Fruit fly (Drosophila melanogaster) whole organism, prepupa: ENCODE measurements around the gene CG18666.
A peak's percentile ranks its signal among the peaks of the same experiment; 100 is the strongest.

ENCODE experiments used
- CG11294 ChIP-seq: fragments of 200-800 bp; sonication (Bioruptor generic); IDR thresholded peaks from 2 replicates; pipeline ENCODE4 v1.3.6; 2022; ENCODE audit warnings: missing biosample characterization, missing genetic modification characterization
- CG11762 ChIP-seq: fragments of 200-800 bp; sonication (Bioruptor generic); optimal IDR thresholded peaks from 3 replicates; lab custom pipeline; 2016; ENCODE audit warnings: missing biosample characterization, missing genetic modification characterization; ENCODE audit not compliant: insufficient read depth
- CG11902 ChIP-seq: fragments of 200-800 bp; sonication (Bioruptor generic); optimal IDR thresholded peaks from 3 replicates; lab custom pipeline; 2016; ENCODE audit warnings: missing biosample characterization, missing genetic modification characterization
- CG15336 ChIP-seq: fragments of 200-800 bp; sonication (Bioruptor generic); IDR thresholded peaks from 2 replicates; pipeline ENCODE4 v1.3.6; 2022; ENCODE audit warnings: missing biosample characterization, missing genetic modification characterization
- CG1621 ChIP-seq: fragments of 200-800 bp; sonication (Bioruptor generic); optimal IDR thresholded peaks from 3 replicates; lab custom pipeline; 2018; ENCODE audit warnings: missing biosample characterization, mild to moderate bottlenecking, missing genetic modification characterization
- CG16779 ChIP-seq: fragments of 200-800 bp; sonication (Bioruptor generic); optimal IDR thresholded peaks from 3 replicates; lab custom pipeline; 2017; ENCODE audit warnings: missing biosample characterization, mild to moderate bottlenecking, missing genetic modification characterization
- CG31627 ChIP-seq: fragments of 200-800 bp; sonication (Bioruptor generic); optimal IDR thresholded peaks from 3 replicates; lab custom pipeline; 2016; ENCODE audit warnings: missing biosample characterization, missing genetic modification characterization
- CG32006 ChIP-seq: fragments of 200-800 bp; sonication (Bioruptor generic); optimal IDR thresholded peaks from 3 replicates; lab custom pipeline; 2017; ENCODE audit warnings: missing biosample characterization, mild to moderate bottlenecking, missing genetic modification characterization
- CG34406 ChIP-seq: fragments of 200-800 bp; sonication (Bioruptor generic); optimal IDR thresholded peaks from 3 replicates; lab custom pipeline; 2016; ENCODE audit warnings: missing biosample characterization, missing genetic modification characterization
- CG3919 ChIP-seq: fragments of 200-800 bp; sonication (Bioruptor generic); optimal IDR thresholded peaks from 3 replicates; lab custom pipeline; 2016; ENCODE audit warnings: missing biosample characterization, missing genetic modification characterization
- CG4318 ChIP-seq: fragments of 200-800 bp; sonication (Bioruptor generic); optimal IDR thresholded peaks from 3 replicates; lab custom pipeline; 2017; ENCODE audit warnings: missing biosample characterization, mild to moderate bottlenecking, missing genetic modification characterization
- CG6163 ChIP-seq: fragments of 200-800 bp; sonication (Bioruptor generic); IDR thresholded peaks from 3 replicates; pipeline ENCODE4 v1.3.6; 2022; ENCODE audit warnings: missing biosample characterization, missing genetic modification characterization
- CG6792 ChIP-seq: fragments of 200-800 bp; sonication (Bioruptor generic); optimal IDR thresholded peaks from 3 replicates; lab custom pipeline; 2016; ENCODE audit warnings: missing biosample characterization, missing genetic modification characterization
- CG6808 ChIP-seq: fragments of 200-800 bp; sonication (Bioruptor generic); optimal IDR thresholded peaks from 3 replicates; lab custom pipeline; 2017; ENCODE audit warnings: missing biosample characterization, missing genetic modification characterization, mild to moderate bottlenecking, moderate library complexity, missing genetic modification reagents
- CG6854 ChIP-seq: fragments of 200-800 bp; sonication (Bioruptor generic); optimal IDR thresholded peaks from 2 replicates; lab custom pipeline; 2017; ENCODE audit warnings: missing biosample characterization, mild to moderate bottlenecking, missing genetic modification characterization
- CG7368 ChIP-seq: fragments of 200-800 bp; sonication (Bioruptor generic); optimal IDR thresholded peaks from 3 replicates; lab custom pipeline; 2016; ENCODE audit warnings: missing biosample characterization, missing genetic modification characterization
- CG8119 ChIP-seq: fragments of 200-800 bp; sonication (Bioruptor generic); IDR thresholded peaks from 3 replicates; pipeline ENCODE4 v1.3.6; 2022; ENCODE audit warnings: missing biosample characterization, missing genetic modification characterization
- CG8632 ChIP-seq: fragments of 200-800 bp; sonication (Bioruptor generic); optimal IDR thresholded peaks from 3 replicates; lab custom pipeline; 2016; ENCODE audit warnings: missing biosample characterization, missing genetic modification characterization
- CG9139 ChIP-seq: fragments of 200-800 bp; sonication (Bioruptor generic); optimal IDR thresholded peaks from 3 replicates; lab custom pipeline; 2017; ENCODE audit warnings: missing biosample characterization, mild to moderate bottlenecking, missing genetic modification characterization
- Eip75B ChIP-seq: fragments of 200-800 bp; sonication (Bioruptor generic); optimal IDR thresholded peaks from 3 replicates; lab custom pipeline; 2016; ENCODE audit warnings: missing biosample characterization, missing genetic modification characterization
- Eip78C ChIP-seq: fragments of 200-800 bp; sonication (Bioruptor generic); peaks from one replicate; lab custom pipeline; 2016; ENCODE audit warnings: missing biosample characterization, missing genetic modification characterization
- Eip93F ChIP-seq: fragments of 200-800 bp; sonication (Bioruptor generic); optimal IDR thresholded peaks from 2 replicates; lab custom pipeline; 2016; ENCODE audit warnings: missing biosample characterization, mild to moderate bottlenecking, missing genetic modification characterization
- Ets21C ChIP-seq: fragments of 200-800 bp; sonication (Bioruptor generic); optimal IDR thresholded peaks from 3 replicates; lab custom pipeline; 2016; ENCODE audit warnings: missing biosample characterization, missing genetic modification characterization
- Ets96B ChIP-seq: fragments of 200-800 bp; optimal IDR thresholded peaks from 2 replicates; lab custom pipeline; 2019; ENCODE audit warnings: missing biosample characterization, mild to moderate bottlenecking, missing genetic modification characterization, moderate library complexity
- Gug ChIP-seq: fragments of 200-800 bp; sonication (Bioruptor generic); IDR thresholded peaks from 2 replicates; pipeline ENCODE4 v1.3.6; 2022; ENCODE audit warnings: missing biosample characterization, missing genetic modification characterization
- Hr38 ChIP-seq: sonication (Bioruptor generic); optimal IDR thresholded peaks from 2 replicates; lab custom pipeline; 2016; ENCODE audit warnings: missing biosample characterization, missing genetic modification characterization
- Hr39 ChIP-seq: fragments of 200-800 bp; sonication (Bioruptor generic); optimal IDR thresholded peaks from 2 replicates; lab custom pipeline; 2016; ENCODE audit warnings: missing biosample characterization, missing genetic modification characterization
- Hr4 ChIP-seq: fragments of 200-800 bp; sonication (Bioruptor generic); optimal IDR thresholded peaks from 3 replicates; lab custom pipeline; 2016; ENCODE audit warnings: missing biosample characterization, missing genetic modification characterization
- Met ChIP-seq: fragments of 200-800 bp; sonication (Bioruptor generic); optimal IDR thresholded peaks from 3 replicates; lab custom pipeline; 2016; ENCODE audit warnings: missing biosample characterization, missing genetic modification characterization
- OdsH ChIP-seq: fragments of 200-800 bp; sonication (Bioruptor generic); optimal IDR thresholded peaks from 3 replicates; lab custom pipeline; 2016; ENCODE audit warnings: missing biosample characterization, missing genetic modification characterization
- Smox ChIP-seq: fragments of 200-800 bp; sonication (Bioruptor generic); optimal IDR thresholded peaks from 3 replicates; lab custom pipeline; 2016; ENCODE audit warnings: missing biosample characterization, missing genetic modification characterization
- Sox14 ChIP-seq: fragments of 200-800 bp; sonication (Bioruptor generic); optimal IDR thresholded peaks from 3 replicates; lab custom pipeline; 2016; ENCODE audit warnings: missing biosample characterization, missing genetic modification characterization
- achi ChIP-seq: fragments of 200-800 bp; sonication (Bioruptor generic); optimal IDR thresholded peaks from 3 replicates; lab custom pipeline; 2016; ENCODE audit warnings: missing biosample characterization, missing genetic modification characterization
- acj6 ChIP-seq: fragments of 200-800 bp; sonication (Bioruptor generic); optimal IDR thresholded peaks from 3 replicates; lab custom pipeline; 2016; ENCODE audit warnings: missing biosample characterization, missing genetic modification characterization
- dac ChIP-seq: fragments of 200-800 bp; sonication (Bioruptor generic); optimal IDR thresholded peaks from 2 replicates; lab custom pipeline; 2017; ENCODE audit warnings: missing biosample characterization, mild to moderate bottlenecking, missing genetic modification characterization
- dsx ChIP-seq: fragments of 200-800 bp; optimal IDR thresholded peaks from 3 replicates; lab custom pipeline; 2019; ENCODE audit warnings: missing biosample characterization, mild to moderate bottlenecking, missing genetic modification characterization, moderate library complexity; ENCODE audit not compliant: poor library complexity, severe bottlenecking
- eg ChIP-seq: fragments of 200-800 bp; sonication (Bioruptor generic); IDR thresholded peaks from 3 replicates; pipeline ENCODE4 v1.3.6; 2022; ENCODE audit warnings: missing biosample characterization, missing genetic modification characterization
- esn ChIP-seq: fragments of 200-800 bp; sonication (Bioruptor generic); optimal IDR thresholded peaks from 2 replicates; lab custom pipeline; 2016; ENCODE audit warnings: missing biosample characterization, mild to moderate bottlenecking, missing genetic modification characterization, moderate library complexity
- fd59A ChIP-seq: fragments of 200-800 bp; sonication (Bioruptor generic); optimal IDR thresholded peaks from 2 replicates; lab custom pipeline; 2017; ENCODE audit warnings: missing biosample characterization, mild to moderate bottlenecking, missing genetic modification characterization, missing genetic modification reagents
- fkh ChIP-seq: fragments of 200-800 bp; sonication (Bioruptor generic); optimal IDR thresholded peaks from 3 replicates; lab custom pipeline; 2017; ENCODE audit warnings: missing biosample characterization, mild to moderate bottlenecking, missing genetic modification characterization, moderate library complexity
- lz ChIP-seq: fragments of 200-800 bp; sonication (Bioruptor generic); optimal IDR thresholded peaks from 3 replicates; lab custom pipeline; 2016; ENCODE audit warnings: missing biosample characterization, missing genetic modification characterization
- pdm3 ChIP-seq: fragments of 200-800 bp; sonication (Bioruptor generic); optimal IDR thresholded peaks from 3 replicates; lab custom pipeline; 2016; ENCODE audit warnings: missing biosample characterization, missing genetic modification characterization
- salr ChIP-seq, 2 experiments: fragments of 200-800 bp; sonication (Bioruptor generic); optimal IDR thresholded peaks; 3 replicates each; lab custom pipeline; 2016 to 2018; ENCODE audit warnings: missing biosample characterization in 2 of 2, missing genetic modification characterization in 2 of 2, mild to moderate bottlenecking in 1 of 2
- ss ChIP-seq, 2 experiments: fragments of 200-800 bp; sonication (Bioruptor generic); optimal IDR thresholded peaks; 2 replicates in 1 of 2; 3 replicates in 1 of 2; lab custom pipeline; 2017 to 2018; ENCODE audit warnings: mild to moderate bottlenecking in 2 of 2, missing biosample characterization in 2 of 2, missing genetic modification characterization in 2 of 2, moderate library complexity in 1 of 2
- svp ChIP-seq: fragments of 200-800 bp; sonication (Bioruptor generic); peaks from one replicate; lab custom pipeline; 2016; ENCODE audit warnings: missing biosample characterization, missing genetic modification characterization
- topi ChIP-seq: fragments of 200-800 bp; sonication (Bioruptor generic); optimal IDR thresholded peaks from 3 replicates; lab custom pipeline; 2016; ENCODE audit warnings: missing biosample characterization, missing genetic modification characterization

Gene CG18666

dm6 chr2L:11051644-11052492, 17.3 kb downstream of the CG18666 start (continued):
- TF ChIP-seq Sox14 (GFP tag; lab: Kevin White, UChicago), result peak; percentile 22
- peak; percentile 22 for TF ChIP-seq Smox (GFP tag; lab: Kevin White, UChicago)
- no peak for TF ChIP-seq salr (GFP tag; optimal IDR thresholded peaks at IDR 0.05; lab: Kevin White, UChicago)
- peak; percentile 43 for TF ChIP-seq CG34406
- TF ChIP-seq ss (GFP tag; optimal IDR thresholded peaks at IDR 0.05; lab: Kevin White, UChicago), result peak in 1 of 2 experiments; percentile 96
- TF ChIP-seq dsx, result peak; percentile 26
- no peak for TF ChIP-seq Eip93F (GFP tag; lab: Kevin White, UChicago)
- TF ChIP-seq CG7368 (GFP tag; lab: Kevin White, UChicago), result no peak
- no peak for TF ChIP-seq CG15336
- TF ChIP-seq acj6 (GFP tag; lab: Kevin White, UChicago), result peak; percentile 31
- TF ChIP-seq CG6163 (GFP tag; lab: Robert Waterston, UW), result peak; percentile 16; the same call in 1 of the 3 replicates
- peak; percentile 37 for TF ChIP-seq OdsH
- TF ChIP-seq Eip75B (GFP tag; lab: Kevin White, UChicago), result peak; percentile 45
- TF ChIP-seq Gug (GFP tag; lab: Robert Waterston, UW), result no peak
- peak; percentile 40 for TF ChIP-seq CG1621 (tag; lab: Kevin White, UChicago)
- peak; percentile 37 for TF ChIP-seq CG3919 (GFP tag; lab: Kevin White, UChicago)
- peak; percentile 30 for TF ChIP-seq pdm3 (GFP tag; lab: Kevin White, UChicago)
- TF ChIP-seq CG11294 (GFP tag; lab: Robert Waterston, UW), result no peak
- TF ChIP-seq Hr4, result no peak
- no peak for TF ChIP-seq CG11902 (GFP tag; lab: Kevin White, UChicago)
- TF ChIP-seq CG4318 (GFP tag; lab: Kevin White, UChicago), result no peak
- no peak for TF ChIP-seq topi (GFP tag; lab: Kevin White, UChicago)
- TF ChIP-seq esn (GFP tag; lab: Kevin White, UChicago), result peak; percentile 31
- TF ChIP-seq Hr38, result no peak
- TF ChIP-seq achi, result no peak
- TF ChIP-seq CG6792 (GFP tag; lab: Kevin White, UChicago), result peak; percentile 23
- peak; percentile 32 for TF ChIP-seq Hr39 (GFP tag; lab: Kevin White, UChicago)
- TF ChIP-seq Ets21C, result no peak
- 0 out of 3 replicates have a peak, but pooled peaks have one; percentile 25 for TF ChIP-seq eg (GFP tag; lab: Robert Waterston, UW)
- TF ChIP-seq Eip78C (GFP tag; lab: Kevin White, UChicago), result peak; percentile 91
- peak; percentile 15 for TF ChIP-seq lz (GFP tag; lab: Kevin White, UChicago)
- TF ChIP-seq Met (GFP tag; lab: Kevin White, UChicago), result peak; percentile 54
- peak; percentile 23 for TF ChIP-seq CG31627

- peak; percentile 46 for TF ChIP-seq CG11902 (GFP tag; lab: Kevin White, UChicago)
- TF ChIP-seq dac (GFP tag; lab: Kevin White, UChicago), result no peak
- peak; percentile 38 for TF ChIP-seq CG32006 (GFP tag; lab: Kevin White, UChicago)
- peak; percentile 80 for TF ChIP-seq dsx
- TF ChIP-seq lz (GFP tag; lab: Kevin White, UChicago), result peak; percentile 15
- peak; percentile 62 for TF ChIP-seq CG9139 (GFP tag; lab: Kevin White, UChicago)
- TF ChIP-seq CG34406, result peak; percentile 79
- TF ChIP-seq Met (GFP tag; lab: Kevin White, UChicago), result no peak
- TF ChIP-seq CG11294 (GFP tag; lab: Robert Waterston, UW), result no peak
- no peak for TF ChIP-seq salr (GFP tag; optimal IDR thresholded peaks at IDR 0.05; lab: Kevin White, UChicago)
- TF ChIP-seq Hr38, result no peak
- TF ChIP-seq CG7368 (GFP tag; lab: Kevin White, UChicago), result no peak
- TF ChIP-seq CG8632 (GFP tag; lab: Kevin White, UChicago), result peak; percentile 80
- peak; percentile 25 for TF ChIP-seq CG6808 (GFP tag; lab: Kevin White, UChicago)
- TF ChIP-seq esn (GFP tag; lab: Kevin White, UChicago), result peak; percentile 16
- TF ChIP-seq CG6792 (GFP tag; lab: Kevin White, UChicago), result peak; percentile 19
- no peak for TF ChIP-seq pdm3 (GFP tag; lab: Kevin White, UChicago)
- peak; percentile 9 for TF ChIP-seq CG11762 (GFP tag; lab: Kevin White, UChicago)
- TF ChIP-seq Eip75B (GFP tag; lab: Kevin White, UChicago), result no peak
- TF ChIP-seq Smox (GFP tag; lab: Kevin White, UChicago), result no peak
- TF ChIP-seq CG4318 (GFP tag; lab: Kevin White, UChicago), result no peak
- peak; percentile 84 for TF ChIP-seq Ets96B (tag; lab: Kevin White, UChicago)
- no peak for TF ChIP-seq Ets21C
- TF ChIP-seq svp (GFP tag; lab: Kevin White, UChicago), result no peak
- TF ChIP-seq CG16779 (tag; lab: Kevin White, UChicago), result peak; percentile 46
- no peak for TF ChIP-seq eg (GFP tag; lab: Robert Waterston, UW)
- peak; percentile 49; the same call in 1 of the 3 replicates for TF ChIP-seq CG8119 (GFP tag; lab: Robert Waterston, UW)
- no peak for TF ChIP-seq fd59A (GFP tag; lab: Kevin White, UChicago)
- TF ChIP-seq topi (GFP tag; lab: Kevin White, UChicago), result peak; percentile 26
- peak; percentile 83 for TF ChIP-seq Eip78C (GFP tag; lab: Kevin White, UChicago)
- TF ChIP-seq acj6 (GFP tag; lab: Kevin White, UChicago), result peak; percentile 52
- no peak for TF ChIP-seq CG6854
- no peak for TF ChIP-seq fkh
- TF ChIP-seq CG6163 (GFP tag; lab: Robert Waterston, UW), result peak; percentile 68
Observed at dm6 chr2L:11052493-11052788, 17.8 kb downstream of the CG18666 start.
